Worm (Caenorhabditis elegans) whole organism, L3 larva: Measurements from ENCODE around the gene unc-71.
A peak's percentile ranks its signal among the peaks of the same experiment; 100 is the strongest.

ENCODE experiments used
- R02D3.7 ChIP-seq: fragments of 150-350 bp; optimal IDR thresholded peaks from 2 replicates; lab custom pipeline; 2014; ENCODE audit warnings: missing biosample characterization, missing genetic modification characterization
- ZK546.5 ChIP-seq: sonication (generic microtip); optimal IDR thresholded peaks from 2 replicates; lab custom pipeline; 2017; ENCODE audit warnings: missing biosample characterization, missing genetic modification characterization
- aly-2 ChIP-seq: fragments of 150-350 bp; optimal IDR thresholded peaks from 2 replicates; lab custom pipeline; 2014; ENCODE audit warnings: missing biosample characterization, missing genetic modification characterization
- ama-1 ChIP-seq: fragments of 150-350 bp; optimal IDR thresholded peaks from 2 replicates; lab custom pipeline; 2018
- ceh-16 ChIP-seq: sonication (generic microtip); optimal IDR thresholded peaks from 2 replicates; lab custom pipeline; 2017; ENCODE audit warnings: missing biosample characterization, missing genetic modification characterization
- ceh-28 ChIP-seq: fragments of 150-350 bp; optimal IDR thresholded peaks from 2 replicates; lab custom pipeline; 2014; ENCODE audit warnings: missing biosample characterization, missing genetic modification reagents, missing genetic modification characterization
- ceh-82 ChIP-seq: fragments of 150-350 bp; optimal IDR thresholded peaks from 2 replicates; lab custom pipeline; 2014; ENCODE audit warnings: missing biosample characterization, missing genetic modification characterization
- ceh-9 ChIP-seq: sonication (generic microtip); optimal IDR thresholded peaks from 2 replicates; lab custom pipeline; 2018; ENCODE audit warnings: missing biosample characterization, missing genetic modification characterization
- daf-12 ChIP-seq: fragments of 150-350 bp; optimal IDR thresholded peaks from 2 replicates; lab custom pipeline; 2014; ENCODE audit warnings: missing biosample characterization, missing genetic modification reagents, missing genetic modification characterization
- egl-27 ChIP-seq: sonication (generic microtip); optimal IDR thresholded peaks from 4 replicates; lab custom pipeline; 2017; ENCODE audit warnings: missing biosample characterization, missing genetic modification reagents, missing genetic modification characterization
- egl-5 ChIP-seq: fragments of 150-350 bp; optimal IDR thresholded peaks from 2 replicates; lab custom pipeline; 2017; ENCODE audit warnings: missing biosample characterization, missing genetic modification reagents, missing genetic modification characterization, inconsistent platforms
- elt-1 ChIP-seq: fragments of 150-350 bp; optimal IDR thresholded peaks from 2 replicates; lab custom pipeline; 2014; ENCODE audit warnings: missing biosample characterization, missing genetic modification characterization
- elt-2 ChIP-seq: sonication (generic microtip); optimal IDR thresholded peaks from 2 replicates; lab custom pipeline; 2016; ENCODE audit warnings: missing genetic modification reagents, mild to moderate bottlenecking, missing genetic modification characterization, missing compliant biosample characterization
- elt-3 ChIP-seq, 3 experiments: fragments of 150-350 bp in 1 of 3; sonication (generic microtip) in 2 of 3; optimal IDR thresholded peaks; 2 replicates in 2 of 3; 4 replicates in 1 of 3; lab custom pipeline; 2014 to 2017; ENCODE audit warnings: missing biosample characterization in 3 of 3, missing genetic modification characterization in 3 of 3
- eor-1 ChIP-seq, 2 experiments: fragments of 150-350 bp; optimal IDR thresholded peaks; 2 replicates each; lab custom pipeline; 2014 to 2018; ENCODE audit warnings: missing biosample characterization in 2 of 2, missing genetic modification characterization in 2 of 2
- fkh-10 ChIP-seq: sonication (generic microtip); optimal IDR thresholded peaks from 2 replicates; lab custom pipeline; 2017; ENCODE audit warnings: missing biosample characterization, missing genetic modification reagents, missing genetic modification characterization
- fkh-2 ChIP-seq: fragments of 150-350 bp; optimal IDR thresholded peaks from 2 replicates; lab custom pipeline; 2014; ENCODE audit warnings: missing biosample characterization, missing genetic modification reagents, missing genetic modification characterization
- fos-1 ChIP-seq: fragments of 150-350 bp; optimal IDR thresholded peaks from 2 replicates; lab custom pipeline; 2014; ENCODE audit warnings: missing biosample characterization, missing genetic modification characterization
- hmg-11 ChIP-seq: sonication (generic microtip); optimal IDR thresholded peaks from 2 replicates; lab custom pipeline; 2016; ENCODE audit warnings: missing genetic modification characterization, missing compliant biosample characterization
- jun-1 ChIP-seq: fragments of 150-350 bp; optimal IDR thresholded peaks from 2 replicates; lab custom pipeline; 2014; ENCODE audit warnings: missing biosample characterization, missing genetic modification reagents, missing genetic modification characterization
- lin-15B ChIP-seq: fragments of 150-350 bp; optimal IDR thresholded peaks from 2 replicates; lab custom pipeline; 2014; ENCODE audit warnings: missing biosample characterization, missing genetic modification characterization
- lin-39 ChIP-seq: fragments of 150-350 bp; optimal IDR thresholded peaks from 2 replicates; lab custom pipeline; 2018; ENCODE audit warnings: missing biosample characterization, missing genetic modification reagents, missing genetic modification characterization
- lsy-12 ChIP-seq: sonication (generic microtip); optimal IDR thresholded peaks from 2 replicates; lab custom pipeline; 2016; ENCODE audit warnings: mild to moderate bottlenecking, missing genetic modification characterization, missing compliant biosample characterization
- mdl-1 ChIP-seq: fragments of 150-350 bp; optimal IDR thresholded peaks from 2 replicates; lab custom pipeline; 2014; ENCODE audit warnings: missing biosample characterization, missing genetic modification characterization
- mml-1 ChIP-seq: fragments of 150-350 bp; sonication (generic microtip); optimal IDR thresholded peaks from 3 replicates; lab custom pipeline; 2014; ENCODE audit warnings: missing biosample characterization, missing genetic modification characterization
- nfya-1 ChIP-seq: sonication (generic microtip); optimal IDR thresholded peaks from 2 replicates; lab custom pipeline; 2017; ENCODE audit warnings: missing genetic modification characterization, mild to moderate bottlenecking, missing compliant biosample characterization, antibody characterized with exemption, moderate library complexity; ENCODE audit not compliant: insufficient read depth
- nhr-11 ChIP-seq: fragments of 150-350 bp; optimal IDR thresholded peaks from 2 replicates; lab custom pipeline; 2014; ENCODE audit warnings: missing biosample characterization, missing genetic modification characterization
- nhr-12 ChIP-seq: fragments of 150-350 bp; optimal IDR thresholded peaks from 2 replicates; lab custom pipeline; 2014; ENCODE audit warnings: missing biosample characterization, missing genetic modification characterization
- nhr-23 ChIP-seq: fragments of 150-350 bp; optimal IDR thresholded peaks from 2 replicates; lab custom pipeline; 2014; ENCODE audit warnings: missing biosample characterization, missing genetic modification reagents, missing genetic modification characterization
- nhr-237 ChIP-seq: fragments of 150-350 bp; optimal IDR thresholded peaks from 2 replicates; lab custom pipeline; 2014; ENCODE audit warnings: missing biosample characterization, missing genetic modification characterization
- nhr-25 ChIP-seq: sonication (generic microtip); optimal IDR thresholded peaks from 2 replicates; lab custom pipeline; 2017; ENCODE audit warnings: missing biosample characterization, missing genetic modification characterization
- nhr-28 ChIP-seq: fragments of 150-350 bp; optimal IDR thresholded peaks from 2 replicates; lab custom pipeline; 2014; ENCODE audit warnings: missing biosample characterization, missing genetic modification characterization
- nhr-43 ChIP-seq: sonication (generic microtip); optimal IDR thresholded peaks from 2 replicates; lab custom pipeline; 2016; ENCODE audit warnings: mild to moderate bottlenecking, missing genetic modification characterization, missing compliant biosample characterization; ENCODE audit not compliant: poor library complexity, severe bottlenecking
- nhr-67 ChIP-seq: fragments of 150-350 bp; optimal IDR thresholded peaks from 2 replicates; lab custom pipeline; 2014; ENCODE audit warnings: missing biosample characterization, missing genetic modification characterization
- nhr-76 ChIP-seq: fragments of 150-350 bp; sonication (generic microtip); optimal IDR thresholded peaks from 5 replicates; lab custom pipeline; 2014; ENCODE audit warnings: missing biosample characterization, missing genetic modification characterization
- nhr-77 ChIP-seq: fragments of 150-350 bp; optimal IDR thresholded peaks from 2 replicates; lab custom pipeline; 2014; ENCODE audit warnings: missing biosample characterization, missing genetic modification characterization
- pha-4 ChIP-seq: fragments of 150-350 bp; optimal IDR thresholded peaks from 2 replicates; lab custom pipeline; 2014; ENCODE audit warnings: missing biosample characterization, missing genetic modification reagents, missing genetic modification characterization
- pqm-1 ChIP-seq: fragments of 150-350 bp; optimal IDR thresholded peaks from 2 replicates; lab custom pipeline; 2017; ENCODE audit warnings: missing biosample characterization, missing genetic modification characterization, inconsistent platforms
- sea-2 ChIP-seq: fragments of 150-350 bp; sonication (generic microtip); optimal IDR thresholded peaks from 4 replicates; lab custom pipeline; 2014; ENCODE audit warnings: missing biosample characterization, missing genetic modification reagents, missing genetic modification characterization
- skn-1 ChIP-seq: fragments of 150-350 bp; optimal IDR thresholded peaks from 2 replicates; lab custom pipeline; 2014; ENCODE audit warnings: missing biosample characterization, missing genetic modification characterization
- snpc-4 ChIP-seq: fragments of 150-350 bp; optimal IDR thresholded peaks from 2 replicates; lab custom pipeline; 2014; ENCODE audit warnings: missing biosample characterization, missing genetic modification characterization
- tbx-2 ChIP-seq: sonication (generic microtip); optimal IDR thresholded peaks from 2 replicates; lab custom pipeline; 2016; ENCODE audit warnings: mild to moderate bottlenecking, missing genetic modification characterization, missing compliant biosample characterization
- unc-39 ChIP-seq: sonication (generic microtip); optimal IDR thresholded peaks from 4 replicates; lab custom pipeline; 2017; ENCODE audit warnings: missing biosample characterization, missing genetic modification characterization
- unc-62 ChIP-seq: fragments of 150-350 bp; sonication (generic microtip); optimal IDR thresholded peaks from 4 replicates; lab custom pipeline; 2014; ENCODE audit warnings: missing biosample characterization, missing genetic modification reagents, missing genetic modification characterization
- zag-1 ChIP-seq: fragments of 150-350 bp; optimal IDR thresholded peaks from 2 replicates; lab custom pipeline; 2014; ENCODE audit warnings: missing biosample characterization, missing genetic modification characterization
- ztf-11 ChIP-seq: fragments of 150-350 bp; optimal IDR thresholded peaks from 2 replicates; lab custom pipeline; 2014; ENCODE audit warnings: missing biosample characterization, missing genetic modification characterization
- ztf-4 ChIP-seq: fragments of 150-350 bp; optimal IDR thresholded peaks from 2 replicates; lab custom pipeline; 2014; ENCODE audit warnings: missing biosample characterization, missing genetic modification characterization

The unc-71 gene

DNA sequence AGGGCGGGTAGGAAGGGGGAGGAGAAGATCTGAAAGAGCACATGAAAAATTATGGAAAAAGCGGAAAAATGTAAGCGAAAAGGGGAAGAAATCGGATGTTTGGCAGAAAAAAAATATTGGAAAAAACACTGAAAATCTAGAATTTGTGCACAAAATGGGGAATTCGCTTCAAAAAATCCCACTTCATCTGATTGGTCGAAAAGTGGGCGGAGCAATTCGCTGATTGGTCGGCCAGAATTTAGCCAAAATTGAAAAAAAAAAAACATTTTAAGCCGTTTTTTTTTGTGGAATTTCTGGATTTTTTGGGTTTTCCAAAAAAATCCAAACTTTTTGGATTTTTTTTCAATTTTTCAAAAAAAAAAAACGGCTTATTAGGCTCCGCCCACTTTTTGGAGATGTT, 29.3 kb upstream of the unc-71 start:
- no peak for TF ChIP-seq aly-2 (tag; lab: Kevin White, UChicago)
- TF ChIP-seq nfya-1 (tag; lab: Kevin White, UChicago) = peak; percentile 84

DNA sequence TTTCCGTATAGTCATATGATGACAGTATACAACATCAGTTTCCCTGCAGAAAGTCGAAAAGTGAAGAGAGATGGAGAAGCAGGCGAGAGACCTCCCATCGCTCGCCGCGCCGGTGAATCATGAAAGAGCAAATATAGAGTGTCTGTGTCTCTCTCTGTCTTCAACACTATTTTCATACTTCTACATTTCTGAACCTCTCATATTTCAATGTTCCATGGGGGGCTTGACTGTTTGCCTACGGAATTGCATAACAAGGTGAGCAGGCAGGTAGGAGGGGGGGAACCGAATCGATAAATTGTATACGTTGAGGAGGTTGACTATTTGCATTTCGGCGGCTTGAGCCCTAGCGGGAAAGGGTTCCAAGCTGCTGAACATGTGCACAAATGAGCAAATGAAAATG, 28.3 kb upstream of the unc-71 start:
- TF ChIP-seq nhr-11 (tag; lab: Kevin White, UChicago) (no peak), lin-15B (tag; lab: Kevin White, UChicago) (no peak), nhr-76 (tag; lab: Kevin White, UChicago) (no peak), ceh-16 (tag; lab: Kevin White, UChicago) (no peak), R02D3.7 (tag; lab: Kevin White, UChicago) (no peak), pqm-1 (tag; lab: Kevin White, UChicago) (peak; percentile 41), ceh-82 (tag; lab: Kevin White, UChicago) (no peak), aly-2 (tag; lab: Kevin White, UChicago) (no peak), nhr-12 (tag; lab: Kevin White, UChicago) (no peak), fos-1 (peak; percentile 48), nhr-23 (tag; lab: Kevin White, UChicago) (no peak), ceh-28 (no peak), unc-62 (no peak), egl-27 (tag; lab: Kevin White, UChicago) (no peak), nhr-67 (tag; lab: Kevin White, UChicago) (no peak), sea-2 (GFP tag; lab: Kevin White, UChicago) (no peak), fkh-2 (tag; lab: Kevin White, UChicago) (no peak), nhr-28 (tag; lab: Kevin White, UChicago) (no peak), unc-39 (tag; lab: Kevin White, UChicago) (no peak), nfya-1 (tag; lab: Kevin White, UChicago) (no peak), zag-1 (tag; lab: Kevin White, UChicago) (no peak), daf-12 (no peak), nhr-77 (no peak), lin-39 (tag; lab: Kevin White, UChicago) (no peak), elt-3 (tag; optimal IDR thresholded peaks at IDR 0.05; lab: Kevin White, UChicago) (no peak), ama-1 (lab: Kevin White, UChicago) (no peak), nhr-25 (tag; lab: Kevin White, UChicago) (no peak), elt-1 (no peak), mdl-1 (tag; lab: Kevin White, UChicago) (no peak), elt-2 (tag; lab: Kevin White, UChicago) (peak; percentile 53), ztf-11 (tag; lab: Kevin White, UChicago) (no peak), nhr-43 (tag; lab: Kevin White, UChicago) (no peak), skn-1 (tag; lab: Kevin White, UChicago) (no peak), egl-5 (tag; lab: Kevin White, UChicago) (no peak), snpc-4 (tag; lab: Kevin White, UChicago) (no peak), fkh-10 (GFP tag; lab: Kevin White, UChicago) (no peak), tbx-2 (tag; lab: Kevin White, UChicago) (no peak), ZK546.5 (tag; lab: Kevin White, UChicago) (no peak), nhr-237 (tag; lab: Kevin White, UChicago) (no peak), ztf-4 (tag; lab: Kevin White, UChicago) (no peak), jun-1 (tag; lab: Kevin White, UChicago) (peak; percentile 72), eor-1 (tag; optimal IDR thresholded peaks at IDR 0.05; lab: Kevin White, UChicago) (no peak), ceh-9 (tag; lab: Kevin White, UChicago) (no peak), lsy-12 (tag; lab: Kevin White, UChicago) (no peak), mml-1 (tag; lab: Kevin White, UChicago) (no peak), hmg-11 (tag; lab: Kevin White, UChicago) (peak; percentile 69), pha-4 (tag; lab: Kevin White, UChicago) (peak; percentile 95)
- TF ChIP-seq, all 47 proteins: peak for 6
